Worm (Caenorhabditis elegans): Measurements from ENCODE around the gene str-87.

- no peak for TF ChIP-seq lin-13 (tag; optimal IDR thresholded peaks at IDR 0.05)
- no peak for TF ChIP-seq nhr-28 (tag; optimal IDR thresholded peaks at IDR 0.05)
- no peak for TF ChIP-seq ztf-11 (tag; optimal IDR thresholded peaks at IDR 0.05)
- TF ChIP-seq unc-39 (tag; optimal IDR thresholded peaks at IDR 0.05) = no peak
- TF ChIP-seq snpc-4 (tag; optimal IDR thresholded peaks at IDR 0.05) = no peak
- no peak for TF ChIP-seq nhr-76 (tag; optimal IDR thresholded peaks at IDR 0.05)
- TF ChIP-seq ces-1 (GFP tag; optimal IDR thresholded peaks at IDR 0.05) = no peak
- TF ChIP-seq flh-1 (GFP tag; optimal IDR thresholded peaks at IDR 0.05) = no peak
- TF ChIP-seq hlh-1 (tag; optimal IDR thresholded peaks at IDR 0.05) = no peak
- TF ChIP-seq elt-3 (tag; optimal IDR thresholded peaks at IDR 0.05) = no peak
- TF ChIP-seq nhr-2 (tag; optimal IDR thresholded peaks at IDR 0.05) = no peak
- TF ChIP-seq mls-2 (tag; optimal IDR thresholded peaks at IDR 0.05) = no peak
- no peak for TF ChIP-seq mab-5 (tag; optimal IDR thresholded peaks at IDR 0.05)
- no peak for TF ChIP-seq unc-120 (tag; optimal IDR thresholded peaks at IDR 0.05; ENCODE audit: poor library complexity, severe bottlenecking)
Observed at ce11 chrV:8938445-8938844, 49.6 kb downstream of the str-87 start.
